Fruit fly (Drosophila melanogaster): Measurements from ENCODE around the gene LManIV.

DNA sequence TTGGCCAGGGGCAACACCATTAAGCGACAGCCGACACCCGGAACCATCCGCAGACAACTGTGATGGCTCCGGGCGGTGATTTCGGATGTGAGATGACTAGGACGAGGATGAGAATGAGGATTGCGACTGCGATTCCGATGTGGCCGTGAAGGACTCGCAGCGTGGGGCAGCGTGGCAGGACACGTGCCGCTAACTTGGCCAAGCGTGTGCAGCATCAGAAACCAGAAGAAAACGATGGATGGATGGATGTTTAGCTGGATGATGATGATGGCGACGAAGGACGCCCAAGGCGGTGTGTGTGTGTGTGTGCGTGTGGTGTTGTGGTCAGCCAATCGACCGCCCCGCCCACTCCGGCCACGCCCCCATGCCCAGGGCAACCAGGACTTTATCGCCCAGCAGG lies 32.0 kb upstream of the LManIV start:
- TF ChIP-seq psq (optimal IDR thresholded peaks at IDR 0.05) (no peak), Myc (optimal IDR thresholded peaks at IDR 0.05) (no peak), insv (optimal IDR thresholded peaks at IDR 0.05) (no peak)
